Worm (Caenorhabditis elegans) whole organism, L1 larva: ENCODE measurements around the gene D1054.5.

ENCODE experiments used
- C04F5.9 ChIP-seq: sonication (generic microtip); optimal IDR thresholded peaks from 2 replicates; lab custom pipeline; 2016; ENCODE audit warnings: missing genetic modification characterization, missing compliant biosample characterization
- C34B4.2 ChIP-seq: sonication (generic microtip); optimal IDR thresholded peaks from 2 replicates; lab custom pipeline; 2017; ENCODE audit warnings: mild to moderate bottlenecking, missing genetic modification characterization, missing compliant biosample characterization
- aha-1 ChIP-seq: fragments of 150-350 bp; optimal IDR thresholded peaks from 2 replicates; lab custom pipeline; 2014; ENCODE audit warnings: missing biosample characterization, missing genetic modification characterization
- alr-1 ChIP-seq: fragments of 200-800 bp; sonication (Bioruptor generic); optimal IDR thresholded peaks from 2 replicates; lab custom pipeline; 2018; ENCODE audit warnings: borderline replicate concordance, mild to moderate bottlenecking, missing genetic modification characterization, missing compliant biosample characterization
- aly-2 ChIP-seq: fragments of 150-350 bp; optimal IDR thresholded peaks from 2 replicates; lab custom pipeline; 2014; ENCODE audit warnings: missing biosample characterization, missing genetic modification characterization
- ama-1 ChIP-seq: fragments of 150-350 bp; optimal IDR thresholded peaks from 2 replicates; lab custom pipeline; 2014
- blmp-1 ChIP-seq: fragments of 150-350 bp; optimal IDR thresholded peaks from 2 replicates; lab custom pipeline; 2014; ENCODE audit warnings: missing biosample characterization, missing genetic modification characterization
- ceh-8 ChIP-seq: fragments of 200-800 bp; sonication (Bioruptor generic); optimal IDR thresholded peaks from 2 replicates; lab custom pipeline; 2018; ENCODE audit warnings: mild to moderate bottlenecking, missing genetic modification characterization, moderate library complexity, missing compliant biosample characterization
- ceh-82 ChIP-seq, 3 experiments: fragments of 150-350 bp in 1 of 3; sonication (generic microtip) in 2 of 3; optimal IDR thresholded peaks; 2 replicates each; lab custom pipeline; 2014 to 2017; ENCODE audit warnings: missing biosample characterization in 3 of 3, missing genetic modification characterization in 3 of 3
- ceh-90 ChIP-seq: sonication (generic microtip); optimal IDR thresholded peaks from 2 replicates; lab custom pipeline; 2016; ENCODE audit warnings: missing genetic modification characterization, missing compliant biosample characterization
- efl-1 ChIP-seq, 4 experiments: fragments of 150-350 bp; optimal IDR thresholded peaks in 3 of 4; peaks in 1 of 4; 1 replicate in 1 of 4; 2 replicates in 3 of 4; lab custom pipeline; 2014; ENCODE audit warnings: missing biosample characterization in 2 of 4, missing genetic modification characterization in 2 of 4, missing genetic modification reagents in 2 of 4
- efl-3 ChIP-seq: fragments of 200-800 bp; sonication (Bioruptor generic); optimal IDR thresholded peaks from 2 replicates; lab custom pipeline; 2018; ENCODE audit warnings: mild to moderate bottlenecking, missing genetic modification characterization, missing compliant biosample characterization
- egl-13 ChIP-seq: sonication (generic microtip); optimal IDR thresholded peaks from 2 replicates; lab custom pipeline; 2016; ENCODE audit warnings: missing genotype, missing genetic modification reagents, missing genetic modification characterization, missing compliant biosample characterization
- ets-5 ChIP-seq: fragments of 200-800 bp; sonication (Bioruptor generic); IDR thresholded peaks from 2 replicates; pipeline ENCODE4 v1.3.6; 2022; ENCODE audit warnings: missing genetic modification characterization, missing compliant biosample characterization
- fkh-10 ChIP-seq: sonication (generic microtip); optimal IDR thresholded peaks from 2 replicates; lab custom pipeline; 2017; ENCODE audit warnings: missing biosample characterization, missing genetic modification reagents, missing genetic modification characterization
- fkh-4 ChIP-seq: sonication (generic microtip); optimal IDR thresholded peaks from 2 replicates; lab custom pipeline; 2016; ENCODE audit warnings: missing compliant biosample characterization, missing genetic modification characterization, borderline replicate concordance
- fkh-8 ChIP-seq: sonication (generic microtip); optimal IDR thresholded peaks from 2 replicates; lab custom pipeline; 2016; ENCODE audit warnings: mild to moderate bottlenecking, missing genetic modification characterization, missing compliant biosample characterization
- fos-1 ChIP-seq: fragments of 150-350 bp; optimal IDR thresholded peaks from 2 replicates; lab custom pipeline; 2014; ENCODE audit warnings: missing biosample characterization, missing genetic modification characterization
- hpl-2 ChIP-seq: fragments of 150-350 bp; optimal IDR thresholded peaks from 2 replicates; lab custom pipeline; 2014; ENCODE audit warnings: missing biosample characterization, missing genetic modification reagents, missing genetic modification characterization
- jun-1 ChIP-seq: fragments of 150-350 bp; optimal IDR thresholded peaks from 2 replicates; lab custom pipeline; 2014; ENCODE audit warnings: missing biosample characterization, missing genetic modification reagents, missing genetic modification characterization
- lin-13 ChIP-seq: fragments of 150-350 bp; optimal IDR thresholded peaks from 2 replicates; lab custom pipeline; 2014; ENCODE audit warnings: missing biosample characterization, missing genetic modification reagents, missing genetic modification characterization
- lin-35 ChIP-seq, 2 experiments: fragments of 150-350 bp; optimal IDR thresholded peaks; 2 replicates each; lab custom pipeline; 2014; ENCODE audit warnings: missing biosample characterization in 2 of 2, missing genetic modification characterization in 2 of 2, missing genetic modification reagents in 2 of 2
- lir-3 ChIP-seq: sonication (generic microtip); optimal IDR thresholded peaks from 2 replicates; lab custom pipeline; 2016; ENCODE audit warnings: mild to moderate bottlenecking, missing genetic modification characterization, moderate library complexity, missing compliant biosample characterization; ENCODE audit not compliant: poor library complexity
- lsy-2 ChIP-seq, 2 experiments: fragments of 150-350 bp; optimal IDR thresholded peaks; 2 replicates each; lab custom pipeline; 2014; ENCODE audit warnings: missing biosample characterization in 2 of 2, missing genetic modification characterization in 2 of 2
- mdl-1 ChIP-seq, 2 experiments: fragments of 150-350 bp; optimal IDR thresholded peaks; 2 replicates each; lab custom pipeline; 2014 to 2017; ENCODE audit warnings: missing biosample characterization in 2 of 2, missing genetic modification characterization in 2 of 2, inconsistent platforms in 1 of 2
- mef-2 ChIP-seq: fragments of 150-350 bp; optimal IDR thresholded peaks from 2 replicates; lab custom pipeline; 2014; ENCODE audit warnings: missing biosample characterization, missing genetic modification characterization
- mep-1 ChIP-seq: fragments of 150-350 bp; optimal IDR thresholded peaks from 2 replicates; lab custom pipeline; 2014; ENCODE audit warnings: missing biosample characterization, missing genetic modification characterization
- nhr-11 ChIP-seq: fragments of 150-350 bp; optimal IDR thresholded peaks from 2 replicates; lab custom pipeline; 2014; ENCODE audit warnings: missing biosample characterization, missing genetic modification characterization
- nhr-28 ChIP-seq: fragments of 150-350 bp; optimal IDR thresholded peaks from 2 replicates; lab custom pipeline; 2014; ENCODE audit warnings: missing biosample characterization, missing genetic modification characterization
- nhr-71 ChIP-seq: sonication (generic microtip); optimal IDR thresholded peaks from 2 replicates; lab custom pipeline; 2016; ENCODE audit warnings: mild to moderate bottlenecking, missing genetic modification characterization, moderate library complexity, missing compliant biosample characterization
- nhr-84 ChIP-seq: sonication (generic microtip); optimal IDR thresholded peaks from 2 replicates; lab custom pipeline; 2017; ENCODE audit warnings: missing biosample characterization, missing genetic modification characterization
- nhr-85 ChIP-seq: sonication (generic microtip); peaks from one replicate; lab custom pipeline; 2016; ENCODE audit warnings: missing genetic modification characterization, inconsistent platforms, missing compliant biosample characterization
- pag-3 ChIP-seq: sonication (generic microtip); optimal IDR thresholded peaks from 2 replicates; lab custom pipeline; 2017; ENCODE audit warnings: missing genetic modification characterization, mild to moderate bottlenecking, missing compliant biosample characterization, antibody characterized with exemption, borderline replicate concordance; ENCODE audit not compliant: insufficient read depth
- pax-3 ChIP-seq: fragments of 200-800 bp; sonication (Bioruptor generic); optimal IDR thresholded peaks from 2 replicates; lab custom pipeline; 2018; ENCODE audit warnings: mild to moderate bottlenecking, missing genetic modification characterization, moderate library complexity, missing compliant biosample characterization
- pqm-1 ChIP-seq: sonication (generic microtip); optimal IDR thresholded peaks from 3 replicates; lab custom pipeline; 2017; ENCODE audit warnings: missing biosample characterization, missing genetic modification characterization
- rnt-1 ChIP-seq: sonication (generic microtip); optimal IDR thresholded peaks from 2 replicates; lab custom pipeline; 2016; ENCODE audit warnings: mild to moderate bottlenecking, missing genetic modification characterization, moderate library complexity, missing compliant biosample characterization
- snpc-4 ChIP-seq: fragments of 150-350 bp; optimal IDR thresholded peaks from 2 replicates; lab custom pipeline; 2014; ENCODE audit warnings: missing biosample characterization, missing genetic modification characterization
- snu-23 ChIP-seq: sonication (generic microtip); optimal IDR thresholded peaks from 2 replicates; lab custom pipeline; 2016; ENCODE audit warnings: missing genetic modification characterization, missing compliant biosample characterization
- sox-4 ChIP-seq: sonication (generic microtip); optimal IDR thresholded peaks from 2 replicates; lab custom pipeline; 2016; ENCODE audit warnings: missing genetic modification characterization, missing compliant biosample characterization
- sptf-1 ChIP-seq: fragments of 150-350 bp; optimal IDR thresholded peaks from 2 replicates; lab custom pipeline; 2014; ENCODE audit warnings: missing biosample characterization, missing genetic modification characterization
- swsn-7 ChIP-seq: sonication (generic microtip); optimal IDR thresholded peaks from 2 replicates; lab custom pipeline; 2016; ENCODE audit warnings: missing genetic modification characterization, missing compliant biosample characterization
- tbx-2 ChIP-seq: sonication (generic microtip); optimal IDR thresholded peaks from 2 replicates; lab custom pipeline; 2016; ENCODE audit warnings: missing genetic modification characterization, missing compliant biosample characterization
- tlp-1 ChIP-seq: fragments of 150-350 bp; optimal IDR thresholded peaks from 2 replicates; lab custom pipeline; 2014; ENCODE audit warnings: missing biosample characterization, missing genetic modification characterization
- unc-62 ChIP-seq: fragments of 150-350 bp; optimal IDR thresholded peaks from 2 replicates; lab custom pipeline; 2014; ENCODE audit warnings: missing biosample characterization, missing genetic modification reagents, missing genetic modification characterization
- unc-86 ChIP-seq: sonication (generic microtip); optimal IDR thresholded peaks from 2 replicates; lab custom pipeline; 2016; ENCODE audit warnings: missing genetic modification characterization, missing compliant biosample characterization
- xbp-1 ChIP-seq: sonication (generic microtip); optimal IDR thresholded peaks from 2 replicates; lab custom pipeline; 2016; ENCODE audit warnings: missing genetic modification characterization, missing compliant biosample characterization
- zag-1 ChIP-seq: fragments of 150-350 bp; optimal IDR thresholded peaks from 2 replicates; lab custom pipeline; 2014; ENCODE audit warnings: missing biosample characterization, missing genetic modification characterization
- zip-4 ChIP-seq: fragments of 200-800 bp; sonication (Bioruptor generic); optimal IDR thresholded peaks from 2 replicates; lab custom pipeline; 2018; ENCODE audit warnings: mild to moderate bottlenecking, missing genetic modification characterization, moderate library complexity, missing compliant biosample characterization
- ztf-11 ChIP-seq, 2 experiments: sonication (generic microtip); optimal IDR thresholded peaks; 2 replicates each; lab custom pipeline; 2016 to 2017; ENCODE audit warnings: missing genetic modification characterization in 2 of 2, missing biosample characterization in 1 of 2, missing compliant biosample characterization in 1 of 2
- ztf-4 ChIP-seq: fragments of 150-350 bp; optimal IDR thresholded peaks from 2 replicates; lab custom pipeline; 2014; ENCODE audit warnings: missing biosample characterization, missing genetic modification characterization

D1054.5 gene

DNA sequence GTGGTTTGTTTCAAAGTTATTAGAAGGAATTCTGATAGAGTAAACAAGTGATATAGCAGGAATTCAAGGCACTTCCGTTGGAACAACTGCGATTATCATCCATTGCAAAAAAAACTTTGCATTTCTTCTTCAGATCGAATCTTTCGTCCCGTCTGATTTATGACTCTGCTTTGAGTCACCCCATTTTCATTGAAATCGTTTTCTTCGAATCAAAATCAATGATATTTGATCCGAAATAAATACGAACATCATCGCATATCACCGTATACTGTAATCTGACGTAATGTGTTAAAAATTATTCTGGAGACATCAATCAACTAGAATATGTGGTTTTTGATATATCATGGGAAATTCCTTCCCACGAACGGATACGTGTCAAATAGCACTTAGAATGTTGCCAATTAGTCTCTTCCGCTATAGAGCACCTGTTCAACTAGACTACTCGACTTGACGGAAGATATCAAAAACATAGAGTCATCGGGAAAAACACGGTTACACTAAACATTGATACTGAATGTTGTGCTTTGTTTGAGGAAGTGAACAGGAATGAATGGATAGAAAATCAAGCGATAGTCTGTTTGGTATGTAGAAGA is 45.5 kb downstream of the D1054.5 start:
- no peak for TF ChIP-seq ceh-8 (GFP tag; lab: Kevin White, UChicago)
- peak; percentile 20 for TF ChIP-seq blmp-1 (tag; lab: Kevin White, UChicago)
- peak; percentile 57 for TF ChIP-seq nhr-85 (tag; lab: Kevin White, UChicago)
- TF ChIP-seq, all 84 proteins: peak for 2

DNA sequence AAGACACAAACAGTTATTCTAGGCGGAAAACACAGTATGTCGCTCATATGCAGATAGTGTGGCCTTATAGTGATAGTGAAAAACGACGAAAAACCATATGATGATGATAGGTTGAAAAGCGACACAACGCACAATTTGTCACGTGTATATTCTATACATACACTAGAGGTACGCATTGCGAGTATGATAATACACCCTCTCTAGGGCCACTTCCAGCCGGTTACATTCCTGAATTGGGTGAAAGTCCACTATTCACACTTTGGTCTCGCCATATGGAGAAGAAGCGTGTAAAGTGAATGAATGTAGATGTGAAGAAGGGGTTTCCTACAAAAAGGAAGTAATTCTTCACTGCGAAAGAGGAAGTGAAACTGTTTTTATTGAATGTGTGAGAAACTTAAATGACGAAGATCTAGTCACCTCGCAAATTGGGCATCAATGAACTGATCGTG is 46.9 kb downstream of the D1054.5 start:
- TF ChIP-seq aly-2 (tag; lab: Kevin White, UChicago) (no peak), lsy-2 (tag; optimal IDR thresholded peaks at IDR 0.05; lab: Kevin White, UChicago) (peak in 1 of 2 experiments; percentile 36), fkh-4 (no peak), ceh-82 (tag; optimal IDR thresholded peaks at IDR 0.05; lab: Kevin White, UChicago) (no peak), ets-5 (GFP tag; lab: Robert Waterston, UW) (no peak), rnt-1 (tag; lab: Kevin White, UChicago) (no peak), tbx-2 (peak; percentile 47), jun-1 (tag; lab: Kevin White, UChicago) (peak; percentile 43), fkh-10 (no peak), nhr-84 (tag; lab: Kevin White, UChicago) (no peak), snu-23 (peak; percentile 47), sox-4 (tag; lab: Kevin White, UChicago) (no peak), fkh-8 (no peak), aha-1 (no peak), zag-1 (tag; lab: Kevin White, UChicago) (no peak), pqm-1 (tag; lab: Kevin White, UChicago) (no peak), fos-1 (tag; lab: Kevin White, UChicago) (no peak), C04F5.9 (no peak), xbp-1 (tag; lab: Kevin White, UChicago) (no peak), lin-35 (GFP tag; optimal IDR thresholded peaks at IDR 0.05; lab: Kevin White, UChicago) (peak in 1 of 2 experiments; percentile 64), pax-3 (tag; lab: Kevin White, UChicago) (no peak), unc-62 (GFP tag; lab: Kevin White, UChicago) (no peak), unc-86 (tag; lab: Kevin White, UChicago) (no peak), nhr-11 (tag; lab: Kevin White, UChicago) (no peak), lin-13 (GFP tag; lab: Kevin White, UChicago) (no peak), sptf-1 (tag; lab: Kevin White, UChicago) (no peak), nhr-71 (peak; percentile 65), ztf-11 (tag; optimal IDR thresholded peaks at IDR 0.05; lab: Kevin White, UChicago) (no peak), ceh-90 (no peak), swsn-7 (tag; lab: Kevin White, UChicago) (no peak), ama-1 (lab: Kevin White, UChicago) (no peak), ztf-4 (tag; lab: Kevin White, UChicago) (no peak), egl-13 (tag; lab: Kevin White, UChicago) (no peak), blmp-1 (tag; lab: Kevin White, UChicago) (peak; percentile 68), nhr-28 (tag; lab: Kevin White, UChicago) (no peak), pag-3 (no peak), mep-1 (no peak), zip-4 (GFP tag; lab: Kevin White, UChicago) (no peak), alr-1 (tag; lab: Kevin White, UChicago) (no peak), C34B4.2 (tag; lab: Kevin White, UChicago) (no peak), snpc-4 (tag; lab: Kevin White, UChicago) (no peak), mef-2 (tag; lab: Kevin White, UChicago) (no peak), efl-1 (optimal IDR thresholded peaks at IDR 0.05; lab: Kevin White, UChicago) (no peak), efl-1 (GFP tag; optimal IDR thresholded peaks at IDR 0.05 in 1 of 2; lab: Kevin White, UChicago) (peak in 1 of 2 experiments; percentile 94), tlp-1 (no peak), mdl-1 (tag; optimal IDR thresholded peaks at IDR 0.05; lab: Kevin White, UChicago) (peak in 1 of 2 experiments; percentile 72), lir-3 (tag; lab: Kevin White, UChicago) (no peak), efl-3 (no peak), hpl-2 (GFP tag; lab: Kevin White, UChicago) (peak; percentile 21)
